Fruit fly (Drosophila melanogaster) whole organism, embryonic: ENCODE data around the gene CG42340.
A peak's percentile ranks its signal among the peaks of the same experiment; 100 is the strongest.

Source experiments
- CG12391 ChIP-seq: fragments of 200-800 bp; sonication (Bioruptor generic); optimal IDR thresholded peaks from 3 replicates; lab custom pipeline; 2018; ENCODE audit warnings: missing biosample characterization, mild to moderate bottlenecking, missing genetic modification characterization, moderate library complexity
- CG12659 ChIP-seq: fragments of 200-800 bp; sonication (Bioruptor generic); optimal IDR thresholded peaks from 3 replicates; lab custom pipeline; 2017; ENCODE audit warnings: mild to moderate bottlenecking, missing biosample characterization, missing genetic modification reagents, missing genetic modification characterization
- CG31388 ChIP-seq: fragments of 200-800 bp; sonication (Bioruptor generic); optimal IDR thresholded peaks from 2 replicates; lab custom pipeline; 2016; ENCODE audit warnings: missing biosample characterization, missing genetic modification characterization
- CG7745 ChIP-seq: fragments of 200-800 bp; sonication (Bioruptor generic); optimal IDR thresholded peaks from 2 replicates; lab custom pipeline; 2018; ENCODE audit warnings: missing biosample characterization, mild to moderate bottlenecking, missing genetic modification characterization, moderate library complexity
- Eip74EF ChIP-seq, 2 experiments: fragments of 200-800 bp in 1 of 2; fragments of >200 bp in 1 of 2; sonication (Bioruptor generic) in 1 of 2; optimal IDR thresholded peaks; 2 replicates each; lab custom pipeline; 2017 to 2019; ENCODE audit warnings: missing biosample characterization in 2 of 2, missing genetic modification characterization in 2 of 2, mild to moderate bottlenecking in 1 of 2, moderate library complexity in 1 of 2
- Ssrp ChIP-seq: fragments of 200-800 bp; sonication (Bioruptor generic); optimal IDR thresholded peaks from 2 replicates; lab custom pipeline; 2018; ENCODE audit warnings: missing biosample characterization, mild to moderate bottlenecking, missing genetic modification characterization, moderate library complexity
- TFAM ChIP-seq: fragments of 200-800 bp; sonication (Bioruptor generic); optimal IDR thresholded peaks from 2 replicates; lab custom pipeline; 2017; ENCODE audit warnings: missing biosample characterization, missing genetic modification characterization, inconsistent platforms

DNA sequence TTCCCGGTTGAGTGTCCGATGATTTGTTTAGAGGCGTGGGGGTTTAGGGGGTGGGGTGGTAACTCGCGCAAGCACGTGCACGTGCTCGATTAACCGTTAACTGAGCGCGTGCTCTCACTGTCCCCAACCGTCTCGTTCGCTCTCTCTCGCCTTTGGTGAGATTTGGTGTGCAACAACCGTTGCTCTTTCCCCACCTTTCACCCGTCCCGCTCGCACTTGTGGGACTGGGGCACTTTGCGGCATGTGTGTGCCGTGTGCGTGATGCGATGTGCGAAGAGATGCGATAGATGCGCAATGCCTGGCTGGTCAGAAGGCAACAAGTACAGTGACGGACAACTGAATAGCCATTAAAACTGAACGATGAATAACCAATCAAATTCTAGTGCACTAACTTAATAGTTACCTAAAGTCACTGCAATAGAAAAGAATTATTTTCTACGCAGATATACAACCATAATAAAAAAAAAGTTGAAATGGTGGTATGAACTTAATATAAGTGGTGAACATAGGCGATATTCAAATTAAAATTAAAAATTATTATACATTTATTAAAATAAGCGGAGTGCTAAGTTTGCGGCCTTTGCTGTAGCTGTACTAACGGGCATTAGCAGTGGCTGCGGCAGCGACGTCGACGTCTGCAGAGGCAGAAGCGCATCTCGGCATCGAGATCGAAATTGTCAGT lies 47.3 kb upstream of the CG42340 start:
- TF ChIP-seq CG12391 (tag; lab: Kevin White, UChicago) (peak; percentile 93), TFAM (GFP tag; lab: Kevin White, UChicago) (peak; percentile 40), CG12659 (GFP tag; lab: Kevin White, UChicago) (peak; percentile 89), Ssrp (tag; lab: Kevin White, UChicago) (peak; percentile 93), CG31388 (GFP tag; lab: Kevin White, UChicago) (peak; percentile 61), Eip74EF (GFP tag; optimal IDR thresholded peaks at IDR 0.05; lab: Kevin White, UChicago) (peak in 1 of 2 experiments; percentile 86), CG7745 (peak; percentile 28)
